Worm (Caenorhabditis elegans) whole organism, L2 larva: Measurements from ENCODE around the gene egl-1.

ENCODE experiments used
- F13H6.1 ChIP-seq: sonication (generic microtip); optimal IDR thresholded peaks from 2 replicates; lab custom pipeline; 2016; ENCODE audit warnings: missing genetic modification characterization, missing compliant biosample characterization
- ZK546.5 ChIP-seq: sonication (generic microtip); optimal IDR thresholded peaks from 2 replicates; lab custom pipeline; 2017; ENCODE audit warnings: missing biosample characterization, missing genetic modification characterization
- aly-2 ChIP-seq: fragments of 150-350 bp; optimal IDR thresholded peaks from 2 replicates; lab custom pipeline; 2014; ENCODE audit warnings: missing biosample characterization, missing genetic modification characterization
- ama-1 ChIP-seq: fragments of 150-350 bp; optimal IDR thresholded peaks from 2 replicates; lab custom pipeline; 2018; ENCODE audit warnings: inconsistent platforms
- blmp-1 ChIP-seq: sonication (generic microtip); optimal IDR thresholded peaks from 2 replicates; lab custom pipeline; 2017; ENCODE audit warnings: missing genetic modification characterization, mild to moderate bottlenecking, missing compliant biosample characterization, antibody characterized with exemption, moderate library complexity; ENCODE audit not compliant: insufficient read depth
- ceh-16 ChIP-seq: fragments of 150-350 bp; optimal IDR thresholded peaks from 2 replicates; lab custom pipeline; 2014; ENCODE audit warnings: missing biosample characterization, missing genetic modification characterization
- egl-27 ChIP-seq: sonication (generic microtip); optimal IDR thresholded peaks from 3 replicates; lab custom pipeline; 2017; ENCODE audit warnings: missing biosample characterization, missing genetic modification reagents, missing genetic modification characterization
- lsy-2 ChIP-seq, 2 experiments: fragments of 150-350 bp in 1 of 2; sonication (generic microtip) in 1 of 2; optimal IDR thresholded peaks; 2 replicates each; lab custom pipeline; 2014 to 2017; ENCODE audit warnings: missing biosample characterization in 2 of 2, missing genetic modification characterization in 2 of 2
- nhr-11 ChIP-seq: fragments of 150-350 bp; optimal IDR thresholded peaks from 2 replicates; lab custom pipeline; 2014; ENCODE audit warnings: missing biosample characterization, missing genetic modification characterization
- nhr-237 ChIP-seq: fragments of 150-350 bp; optimal IDR thresholded peaks from 2 replicates; lab custom pipeline; 2014; ENCODE audit warnings: missing biosample characterization, missing genetic modification characterization
- nhr-77 ChIP-seq: fragments of 150-350 bp; optimal IDR thresholded peaks from 2 replicates; lab custom pipeline; 2014; ENCODE audit warnings: missing biosample characterization, missing genetic modification characterization
- skn-1 ChIP-seq: sonication (generic microtip); optimal IDR thresholded peaks from 2 replicates; lab custom pipeline; 2017; ENCODE audit warnings: missing biosample characterization, missing genetic modification characterization
- ztf-11 ChIP-seq: sonication (generic microtip); optimal IDR thresholded peaks from 2 replicates; lab custom pipeline; 2017; ENCODE audit warnings: missing biosample characterization, missing genetic modification characterization
- ztf-4 ChIP-seq: fragments of 150-350 bp; optimal IDR thresholded peaks from 2 replicates; lab custom pipeline; 2014; ENCODE audit warnings: missing biosample characterization, missing genetic modification characterization

ce11 chrV:14476680-14477079, 44.5 kb upstream of the egl-1 start, which contains the start of gene clec-54:
- TF ChIP-seq F13H6.1 (tag; lab: Kevin White, UChicago) (no peak), skn-1 (no peak), ZK546.5 (tag; lab: Kevin White, UChicago) (no peak), lsy-2 (tag; optimal IDR thresholded peaks at IDR 0.05; lab: Kevin White, UChicago) (no peak), egl-27 (tag; lab: Kevin White, UChicago) (no peak), blmp-1 (tag; lab: Kevin White, UChicago) (no peak), aly-2 (tag; lab: Kevin White, UChicago) (no peak), ama-1 (lab: Kevin White, UChicago) (no peak), ceh-16 (no peak), ztf-4 (tag; lab: Kevin White, UChicago) (no peak), nhr-77 (tag; lab: Kevin White, UChicago) (no peak), ztf-11 (tag; lab: Kevin White, UChicago) (no peak), nhr-237 (tag; lab: Kevin White, UChicago) (no peak), nhr-11 (no peak)
